Fruit fly (Drosophila melanogaster): ENCODE measurements around the gene Sur-8.
A peak's percentile ranks its signal among the peaks of the same experiment; 100 is the strongest.

Sur-8 gene

DNA sequence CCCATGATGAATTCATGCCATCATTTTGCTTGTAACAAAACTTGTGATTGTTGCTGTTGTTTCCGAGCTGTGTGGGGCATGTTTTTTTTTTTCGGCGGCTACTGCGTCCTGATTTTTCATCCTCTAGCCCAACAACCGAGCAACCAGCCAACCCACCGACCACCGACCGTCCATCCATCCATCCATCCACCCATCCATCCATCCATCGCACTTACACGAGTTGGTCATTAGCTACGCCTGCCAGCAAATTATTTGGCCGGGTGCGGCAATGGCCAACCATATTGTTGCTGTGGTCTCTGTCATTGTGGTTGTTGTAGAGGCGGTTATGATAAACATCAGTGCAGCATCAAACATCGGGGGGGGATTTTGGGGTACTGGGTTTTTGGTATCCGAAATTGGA lies 42.9 kb downstream of the Sur-8 start:
- TF ChIP-seq fd85E (GFP tag; optimal IDR thresholded peaks at IDR 0.05) (no peak), CG32006 (GFP tag; optimal IDR thresholded peaks at IDR 0.05) (no peak), salr (GFP tag; optimal IDR thresholded peaks at IDR 0.05) (no peak), CG9139 (GFP tag; optimal IDR thresholded peaks at IDR 0.05) (no peak), CG34406 (GFP tag; optimal IDR thresholded peaks at IDR 0.05) (no peak)

DNA sequence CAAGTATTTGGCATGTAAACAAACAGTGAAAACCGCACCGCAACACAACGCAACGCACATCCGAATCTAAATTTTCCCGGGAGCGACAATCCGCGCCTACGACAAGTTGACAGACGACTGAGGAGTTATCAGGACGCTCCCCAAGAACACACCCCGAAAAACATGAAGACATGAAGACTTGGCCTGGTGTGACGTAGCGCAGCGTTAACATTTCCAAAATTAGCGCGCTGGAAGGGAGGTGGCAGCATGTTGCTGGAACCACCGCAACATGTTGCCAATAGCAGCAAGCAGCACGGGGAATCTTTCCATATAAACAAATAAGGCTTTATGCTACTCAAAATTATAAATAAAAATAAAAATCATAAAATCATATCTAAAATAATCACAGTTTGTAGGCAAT lies 56.1 kb downstream of the Sur-8 start:
- TF ChIP-seq Eip78C (GFP tag) (peak; percentile 38), CG32006 (GFP tag; optimal IDR thresholded peaks at IDR 0.05) (no peak), CG4318 (GFP tag; optimal IDR thresholded peaks at IDR 0.05) (no peak), fd85E (GFP tag; optimal IDR thresholded peaks at IDR 0.05) (no peak), fkh (GFP tag; optimal IDR thresholded peaks at IDR 0.05) (no peak), lz (GFP tag; optimal IDR thresholded peaks at IDR 0.05) (no peak), ss (GFP tag; optimal IDR thresholded peaks at IDR 0.05) (no peak), CG11294 (GFP tag; IDR thresholded peaks at IDR 0.05) (no peak)

All from whole organism, prepupa.